Fruit fly (Drosophila melanogaster): ENCODE results near the gene CG11349.

Gene CG11349

DNA sequence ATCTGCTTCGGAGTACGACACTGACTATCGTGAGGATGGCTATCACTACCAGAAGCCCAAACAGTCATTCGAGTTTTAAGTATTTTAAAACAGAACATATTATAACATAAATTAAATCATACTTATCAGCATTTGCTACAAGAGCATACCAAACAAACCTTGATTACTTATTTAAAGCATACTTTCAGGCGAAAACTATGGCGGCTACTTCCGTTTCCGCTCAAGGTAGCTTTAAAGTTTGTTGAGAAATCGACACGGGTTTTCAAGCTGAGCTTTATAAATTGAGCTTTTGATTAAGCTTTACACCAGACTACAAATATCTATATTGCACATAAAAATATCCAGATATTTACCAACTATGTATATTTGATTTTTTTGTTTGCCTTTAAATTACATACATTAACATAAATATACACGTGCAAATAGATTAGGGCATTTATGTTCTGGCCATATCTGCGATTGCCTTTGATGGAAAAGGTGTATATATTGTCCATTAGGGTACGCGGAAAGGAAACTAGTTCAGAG, 2.1 kb downstream of the CG11349 start (continued):
- TF ChIP-seq CG18476 (GFP tag; optimal IDR thresholded peaks at IDR 0.05) (peak; percentile 32), grn (GFP tag; optimal IDR thresholded peaks at IDR 0.05) (peak; percentile 71), z (GFP tag; IDR thresholded peaks at IDR 0.05) (0 out of 3 replicates have a peak, but pooled peaks have one; percentile 30), CG18599 (GFP tag; optimal IDR thresholded peaks at IDR 0.05) (peak; percentile 90), bcd (GFP tag; optimal IDR thresholded peaks at IDR 0.05) (peak; percentile 79), mld (GFP tag; IDR thresholded peaks at IDR 0.05; ENCODE audit: partially characterized antibody) (no peak), CG34224 (GFP tag; IDR thresholded peaks at IDR 0.05; ENCODE audit: partially characterized antibody) (no peak), Asciz (GFP tag; optimal IDR thresholded peaks at IDR 0.05) (peak; percentile 95), hkb (optimal IDR thresholded peaks at IDR 0.05) (no peak), hkb (GFP tag; IDR thresholded peaks at IDR 0.05) (peak; percentile 92), Taf1 (GFP tag; IDR thresholded peaks at IDR 0.05) (0 out of 2 replicates have a peak, but pooled peaks have one; percentile 13), CG30431 (GFP tag; optimal IDR thresholded peaks at IDR 0.05) (peak; percentile 25), Opbp (GFP tag; IDR thresholded peaks at IDR 0.05; ENCODE audit: partially characterized antibody) (no peak), CG1024 (GFP tag; IDR thresholded peaks at IDR 0.05) (peak; percentile 65), Lpt (GFP tag; optimal IDR thresholded peaks at IDR 0.05) (no peak), danr (GFP tag; IDR thresholded peaks at IDR 0.05) (no peak), CG13424 (tag; optimal IDR thresholded peaks at IDR 0.05) (peak; percentile 64), CG7928 (GFP tag; optimal IDR thresholded peaks at IDR 0.05) (peak; percentile 60), CG6813 (GFP tag; optimal IDR thresholded peaks at IDR 0.05) (peak; percentile 95), ranshi (GFP tag; IDR thresholded peaks at IDR 0.05) (peak; percentile 71; the same call in 1 of the 2 replicates), Poxn (GFP tag; IDR thresholded peaks at IDR 0.05) (no peak), Mes4 (GFP tag; optimal IDR thresholded peaks at IDR 0.05) (peak; percentile 76), CG4854 (GFP tag; optimal IDR thresholded peaks at IDR 0.05) (peak; percentile 82), CG14667 (GFP tag; IDR thresholded peaks at IDR 0.05) (no peak), Bdp1 (GFP tag; optimal IDR thresholded peaks at IDR 0.05) (peak; percentile 53), CG16813 (GFP tag; IDR thresholded peaks at IDR 0.05; ENCODE audit: partially characterized antibody) (no peak), Fer3 (tag; optimal IDR thresholded peaks at IDR 0.05) (peak; percentile 87), ftz-f1 (GFP tag; optimal IDR thresholded peaks at IDR 0.05) (no peak), MBD-R2 (GFP tag; IDR thresholded peaks at IDR 0.05) (no peak), CG4328 (GFP tag; optimal IDR thresholded peaks at IDR 0.05) (peak; percentile 84), CG12942 (GFP tag; optimal IDR thresholded peaks at IDR 0.05) (peak; percentile 58), Lim3 (GFP tag; IDR thresholded peaks at IDR 0.05) (no peak), Nf-YC (tag; optimal IDR thresholded peaks at IDR 0.05) (peak; percentile 42), Bteb2 (GFP tag; optimal IDR thresholded peaks at IDR 0.05) (peak; percentile 78), Atf-2 (GFP tag; optimal IDR thresholded peaks at IDR 0.05) (no peak), Usf (GFP tag; optimal IDR thresholded peaks at IDR 0.05) (no peak), CG6689 (GFP tag; IDR thresholded peaks at IDR 0.05) (peak; percentile 12; the same call in 1 of the 2 replicates), dmrt99B (tag; optimal IDR thresholded peaks at IDR 0.05) (peak; percentile 72), CG3407 (GFP tag; optimal IDR thresholded peaks at IDR 0.05) (peak; percentile 78), CG18011 (GFP tag; optimal IDR thresholded peaks at IDR 0.05) (peak; percentile 83), sd (tag; optimal IDR thresholded peaks at IDR 0.05) (peak; percentile 0), CG7556 (GFP tag; optimal IDR thresholded peaks at IDR 0.05) (peak; percentile 59), sima (GFP tag; optimal IDR thresholded peaks at IDR 0.05) (peak; percentile 66), CG12219 (GFP tag; optimal IDR thresholded peaks at IDR 0.05) (peak; percentile 92), sqz (GFP tag; optimal IDR thresholded peaks at IDR 0.05) (peak; percentile 71), CG4820 (GFP tag; optimal IDR thresholded peaks at IDR 0.05) (peak; percentile 14), pfk (GFP tag; optimal IDR thresholded peaks at IDR 0.05) (peak; percentile 79), CG8089 (GFP tag; optimal IDR thresholded peaks at IDR 0.05) (peak; percentile 67), CG2712 (tag; optimal IDR thresholded peaks at IDR 0.05) (no peak), luna (GFP tag; optimal IDR thresholded peaks at IDR 0.05) (peak; percentile 45)
